Worm (Caenorhabditis elegans): ENCODE results near the gene mxl-1.

ce11 chrV:11211323-11211722, 33.3 kb upstream of the mxl-1 start:
- TF ChIP-seq skn-1 (tag; optimal IDR thresholded peaks at IDR 0.05) (no peak), C34F6.9 (tag; optimal IDR thresholded peaks at IDR 0.05) (no peak), unc-62 (GFP tag; optimal IDR thresholded peaks at IDR 0.05) (no peak), ama-1 (optimal IDR thresholded peaks at IDR 0.05) (no peak), blmp-1 (tag; optimal IDR thresholded peaks at IDR 0.05; ENCODE audit: insufficient read depth) (no peak), elt-3 (tag; optimal IDR thresholded peaks at IDR 0.05) (no peak), mdl-1 (tag; optimal IDR thresholded peaks at IDR 0.05) (no peak), ceh-82 (tag; optimal IDR thresholded peaks at IDR 0.05) (no peak), nhr-6 (tag; optimal IDR thresholded peaks at IDR 0.05) (no peak), Y55F3AM.14 (GFP tag; optimal IDR thresholded peaks at IDR 0.05) (no peak), dmd-4 (tag; optimal IDR thresholded peaks at IDR 0.05) (no peak), mab-5 (tag; optimal IDR thresholded peaks at IDR 0.05) (no peak), nhr-25 (tag; optimal IDR thresholded peaks at IDR 0.05) (no peak), elt-1 (tag; optimal IDR thresholded peaks at IDR 0.05) (no peak)

All from whole organism, L2 larva.